Fruit fly (Drosophila melanogaster) whole organism: ENCODE results near the gene CG7739.

Source experiments
- EcR ChIP-seq, 2 experiments: fragments of >200 bp; optimal IDR thresholded peaks; 2 replicates each; lab custom pipeline; 2017; ENCODE audit warnings: missing biosample characterization in 2 of 2, missing genetic modification characterization in 2 of 2, missing genetic modification reagents in 2 of 2
- psq ChIP-seq: fragments of >200 bp; optimal IDR thresholded peaks from 2 replicates; lab custom pipeline; 2017
- usp ChIP-seq: fragments of >200 bp; optimal IDR thresholded peaks from 2 replicates; lab custom pipeline; 2017; ENCODE audit warnings: missing biosample characterization, missing genetic modification characterization, mixed read lengths

- TF ChIP-seq EcR (GFP tag; optimal IDR thresholded peaks at IDR 0.05; lab: Kevin White, UChicago) (no peak), usp (GFP tag; lab: Kevin White, UChicago) (no peak), psq (lab: Kevin White, UChicago) (no peak)
Measured at dm6 chr3L:15553993-15554644, 8.7 kb downstream of the CG7739 start, which contains the start of gene AGO2.
